Worm (Caenorhabditis elegans) whole organism, young adult: Measurements from ENCODE around the gene sri-30.

Experiments
- B0035.1 ChIP-seq: sonication (generic microtip); optimal IDR thresholded peaks from 2 replicates; lab custom pipeline; 2016; ENCODE audit warnings: missing genetic modification characterization, mild to moderate bottlenecking, missing compliant biosample characterization, missing genotype, missing genetic modification reagents
- F10E7.11 ChIP-seq: sonication (generic microtip); optimal IDR thresholded peaks from 2 replicates; lab custom pipeline; 2017; ENCODE audit warnings: mild to moderate bottlenecking, missing genetic modification characterization, moderate library complexity, missing compliant biosample characterization
- F49E8.2 ChIP-seq: sonication (generic microtip); optimal IDR thresholded peaks from 3 replicates; lab custom pipeline; 2017; ENCODE audit warnings: missing genetic modification characterization, mild to moderate bottlenecking, missing compliant biosample characterization, antibody characterized with exemption, moderate library complexity; ENCODE audit not compliant: insufficient read depth
- F57C9.4 ChIP-seq: sonication (generic microtip); optimal IDR thresholded peaks from 2 replicates; lab custom pipeline; 2017; ENCODE audit warnings: mild to moderate bottlenecking, missing genetic modification characterization, missing compliant biosample characterization
- K11D2.4 ChIP-seq: fragments of 200-800 bp; sonication (Bioruptor generic); IDR thresholded peaks from 2 replicates; pipeline ENCODE4 v1.3.6; 2022; ENCODE audit warnings: missing genetic modification reagents, missing genetic modification characterization, missing compliant biosample characterization
- T07F8.4 ChIP-seq: sonication (generic microtip); optimal IDR thresholded peaks from 2 replicates; lab custom pipeline; 2016; ENCODE audit warnings: mild to moderate bottlenecking, missing genetic modification characterization, moderate library complexity, missing compliant biosample characterization
- Y95B8A.8 ChIP-seq: fragments of 200-800 bp; sonication (Bioruptor generic); IDR thresholded peaks from 2 replicates; pipeline ENCODE4 v1.3.6; 2022; ENCODE audit warnings: missing genetic modification reagents, missing genetic modification characterization, missing compliant biosample characterization
- ZK185.1 ChIP-seq: sonication (generic microtip); optimal IDR thresholded peaks from 2 replicates; lab custom pipeline; 2016; ENCODE audit warnings: mild to moderate bottlenecking, missing genetic modification characterization, missing compliant biosample characterization; ENCODE audit not compliant: poor library complexity, severe bottlenecking
- akir-1 ChIP-seq: fragments of 200-800 bp; sonication (Bioruptor generic); optimal IDR thresholded peaks from 2 replicates; lab custom pipeline; 2018; ENCODE audit warnings: mild to moderate bottlenecking, missing genetic modification characterization, moderate library complexity, missing compliant biosample characterization
- cebp-2 ChIP-seq: fragments of 200-800 bp; sonication (Bioruptor generic); IDR thresholded peaks from 2 replicates; pipeline ENCODE4 v1.3.6; 2022; ENCODE audit warnings: missing genetic modification characterization, missing compliant biosample characterization
- ceh-100 ChIP-seq: fragments of 200-800 bp; sonication (Bioruptor generic); IDR thresholded peaks from 2 replicates; pipeline ENCODE4 v1.3.6; 2022; ENCODE audit warnings: missing genetic modification reagents, missing genetic modification characterization, missing compliant biosample characterization
- ceh-79 ChIP-seq: sonication (generic microtip); optimal IDR thresholded peaks from 2 replicates; lab custom pipeline; 2017; ENCODE audit warnings: mild to moderate bottlenecking, missing genetic modification characterization, missing compliant biosample characterization
- dox-1 ChIP-seq: fragments of 200-800 bp; sonication (Bioruptor generic); IDR thresholded peaks from 2 replicates; pipeline ENCODE4 v1.3.6; 2022; ENCODE audit warnings: missing genetic modification reagents, missing genetic modification characterization, missing compliant biosample characterization
- dpl-1 ChIP-seq: fragments of 150-350 bp; optimal IDR thresholded peaks from 2 replicates; lab custom pipeline; 2014; ENCODE audit warnings: missing biosample characterization, missing genetic modification reagents, missing genetic modification characterization
- egl-18 ChIP-seq: fragments of 200-800 bp; sonication (Bioruptor generic); IDR thresholded peaks from 2 replicates; pipeline ENCODE4 v1.3.6; 2022; ENCODE audit warnings: missing genetic modification reagents, missing genetic modification characterization, missing compliant biosample characterization
- egl-44 ChIP-seq: fragments of 200-800 bp; sonication (Bioruptor generic); IDR thresholded peaks from 2 replicates; pipeline ENCODE4 v1.3.6; 2022; ENCODE audit warnings: missing genetic modification reagents, missing genetic modification characterization, missing compliant biosample characterization
- hmg-1.2 ChIP-seq: fragments of 200-800 bp; sonication (Bioruptor generic); IDR thresholded peaks from 2 replicates; pipeline ENCODE4 v1.3.6; 2022; ENCODE audit warnings: missing genetic modification reagents, missing genetic modification characterization, missing compliant biosample characterization
- let-607 ChIP-seq, 2 experiments: fragments of 200-800 bp in 1 of 2; sonication (Bioruptor generic) in 1 of 2; sonication (generic microtip) in 1 of 2; optimal IDR thresholded peaks; 2 replicates each; lab custom pipeline; 2016 to 2018; ENCODE audit warnings: mild to moderate bottlenecking in 2 of 2, missing compliant biosample characterization in 2 of 2, missing genetic modification characterization in 2 of 2, moderate library complexity in 2 of 2, missing genotype in 1 of 2
- lin-54 ChIP-seq: fragments of 200-800 bp; sonication (Bioruptor generic); optimal IDR thresholded peaks from 2 replicates; lab custom pipeline; 2018; ENCODE audit warnings: mild to moderate bottlenecking, missing genetic modification characterization, missing compliant biosample characterization
- lir-1 ChIP-seq: fragments of 200-800 bp; sonication (Bioruptor generic); conservative IDR thresholded peaks from 2 replicates; pipeline ENCODE4 v1.3.6; 2022; ENCODE audit warnings: missing genetic modification reagents, missing genetic modification characterization, missing compliant biosample characterization
- madf-3 ChIP-seq: fragments of 200-800 bp; sonication (Bioruptor generic); IDR thresholded peaks from 2 replicates; pipeline ENCODE4 v1.3.6; 2022; ENCODE audit warnings: missing genetic modification reagents, missing genetic modification characterization, missing compliant biosample characterization
- mcd-1 ChIP-seq: fragments of 200-800 bp; sonication (Bioruptor generic); IDR thresholded peaks from 2 replicates; pipeline ENCODE4 v1.3.6; 2022; ENCODE audit warnings: missing genetic modification reagents, missing genetic modification characterization, missing compliant biosample characterization
- mxl-1 ChIP-seq: sonication (generic microtip); optimal IDR thresholded peaks from 2 replicates; lab custom pipeline; 2016; ENCODE audit warnings: missing genetic modification characterization, missing compliant biosample characterization
- nhr-80 ChIP-seq: sonication (generic microtip); optimal IDR thresholded peaks from 2 replicates; lab custom pipeline; 2016; ENCODE audit warnings: missing genetic modification characterization, missing compliant biosample characterization
- nhr-90 ChIP-seq: sonication (generic microtip); optimal IDR thresholded peaks from 2 replicates; lab custom pipeline; 2016; ENCODE audit warnings: missing genotype, mild to moderate bottlenecking, missing genetic modification characterization, missing compliant biosample characterization
- rpc-1 ChIP-seq, 2 experiments: fragments of 150-350 bp in 1 of 2; sonication (generic microtip) in 1 of 2; optimal IDR thresholded peaks; 2 replicates each; lab custom pipeline; 2014 to 2018; ENCODE audit warnings: missing biosample characterization in 1 of 2, missing genetic modification characterization in 1 of 2, missing genetic modification reagents in 1 of 2, missing genotype in 1 of 2
- snpc-1.1 ChIP-seq: sonication (generic microtip); optimal IDR thresholded peaks from 2 replicates; lab custom pipeline; 2017; ENCODE audit warnings: missing genetic modification characterization, mild to moderate bottlenecking, missing compliant biosample characterization, antibody characterized with exemption, moderate library complexity, missing genotype, missing genetic modification reagents; ENCODE audit not compliant: insufficient read depth
- snpc-1.3 ChIP-seq: sonication (generic microtip); optimal IDR thresholded peaks from 2 replicates; lab custom pipeline; 2017; ENCODE audit warnings: missing genetic modification characterization, mild to moderate bottlenecking, missing compliant biosample characterization, antibody characterized with exemption, moderate library complexity, missing genotype, missing genetic modification reagents; ENCODE audit not compliant: insufficient read depth
- snpc-3.4 ChIP-seq: sonication (generic microtip); optimal IDR thresholded peaks from 2 replicates; lab custom pipeline; 2017; ENCODE audit warnings: missing genetic modification characterization, mild to moderate bottlenecking, missing compliant biosample characterization, antibody characterized with exemption, moderate library complexity, missing genotype, missing genetic modification reagents
- tbp1 ChIP-seq: fragments of 200-800 bp; sonication (Bioruptor generic); optimal IDR thresholded peaks from 2 replicates; lab custom pipeline; 2018; ENCODE audit warnings: mild to moderate bottlenecking, missing genetic modification characterization, missing compliant biosample characterization
- tbx-9 ChIP-seq: sonication (generic microtip); optimal IDR thresholded peaks from 2 replicates; lab custom pipeline; 2016; ENCODE audit warnings: borderline replicate concordance, missing genetic modification characterization, inconsistent platforms, missing compliant biosample characterization
- xnd-1 ChIP-seq: sonication (generic microtip); optimal IDR thresholded peaks from 2 replicates; lab custom pipeline; 2016; ENCODE audit warnings: missing genotype, missing genetic modification reagents, missing genetic modification characterization, missing compliant biosample characterization
- zim-3 ChIP-seq: sonication (generic microtip); optimal IDR thresholded peaks from 2 replicates; lab custom pipeline; 2017; ENCODE audit warnings: mild to moderate bottlenecking, missing genetic modification characterization, moderate library complexity, missing compliant biosample characterization
- ztf-26 ChIP-seq: sonication (generic microtip); optimal IDR thresholded peaks from 2 replicates; lab custom pipeline; 2017; ENCODE audit warnings: missing genetic modification characterization, missing compliant biosample characterization
- ztf-28 ChIP-seq: fragments of 200-800 bp; sonication (Bioruptor generic); IDR thresholded peaks from 2 replicates; pipeline ENCODE4 v1.3.6; 2022; ENCODE audit warnings: missing genetic modification reagents, missing genetic modification characterization, missing compliant biosample characterization

Gene sri-30

DNA sequence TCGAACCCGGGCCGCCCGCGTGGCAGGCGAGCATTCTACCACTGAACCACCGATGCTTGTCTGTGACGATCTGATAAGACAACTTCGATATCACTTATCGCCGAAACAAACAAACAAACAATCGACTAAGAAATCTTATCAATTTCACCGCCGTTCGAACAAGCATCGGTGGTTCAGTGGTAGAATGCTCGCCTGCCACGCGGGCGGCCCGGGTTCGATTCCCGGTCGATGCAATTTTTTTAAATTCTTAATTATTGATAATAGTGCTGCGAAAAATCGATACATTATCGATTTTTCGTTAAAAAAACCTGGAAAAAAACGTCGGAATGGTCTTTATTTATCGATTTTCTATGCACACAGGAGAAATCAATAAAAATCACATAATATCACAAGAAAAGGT is 16.2 kb downstream of the sri-30 start (continued):
- TF ChIP-seq xnd-1, result peak; percentile 11
- peak; percentile 2 to 5 for TF ChIP-seq let-607 (tag; optimal IDR thresholded peaks at IDR 0.05; lab: Kevin White, UChicago)
- TF ChIP-seq tbx-9 (tag; lab: Kevin White, UChicago), result no peak
- TF ChIP-seq snpc-3.4 (tag; lab: Kevin White, UChicago), result peak; percentile 34
- peak; percentile 4 for TF ChIP-seq dpl-1 (GFP tag; lab: Kevin White, UChicago)
- peak; percentile 79 for TF ChIP-seq hmg-1.2 (GFP tag; lab: Robert Waterston, UW)
- peak; percentile 82 for TF ChIP-seq rpc-1 (optimal IDR thresholded peaks at IDR 0.05; lab: Kevin White, UChicago)
- TF ChIP-seq rpc-1 (tag; optimal IDR thresholded peaks at IDR 0.05; lab: Kevin White, UChicago), result peak; percentile 84
- TF ChIP-seq snpc-1.1 (tag; lab: Kevin White, UChicago), result peak; percentile 48
- peak; percentile 18 for TF ChIP-seq F49E8.2 (tag; lab: Kevin White, UChicago)
- peak; percentile 95 for TF ChIP-seq tbp1 (GFP tag; lab: Kevin White, UChicago)
- TF ChIP-seq F57C9.4 (tag; lab: Kevin White, UChicago), result no peak
- peak; percentile 47 for TF ChIP-seq ztf-26
- TF ChIP-seq Y95B8A.8, result peak; percentile 74; the same call in 1 of the 2 replicates
- no peak for TF ChIP-seq akir-1 (GFP tag; lab: Kevin White, UChicago)
- TF ChIP-seq ZK185.1 (tag; lab: Kevin White, UChicago), result no peak
- peak; percentile 69 for TF ChIP-seq nhr-90 (tag; lab: Kevin White, UChicago)

DNA sequence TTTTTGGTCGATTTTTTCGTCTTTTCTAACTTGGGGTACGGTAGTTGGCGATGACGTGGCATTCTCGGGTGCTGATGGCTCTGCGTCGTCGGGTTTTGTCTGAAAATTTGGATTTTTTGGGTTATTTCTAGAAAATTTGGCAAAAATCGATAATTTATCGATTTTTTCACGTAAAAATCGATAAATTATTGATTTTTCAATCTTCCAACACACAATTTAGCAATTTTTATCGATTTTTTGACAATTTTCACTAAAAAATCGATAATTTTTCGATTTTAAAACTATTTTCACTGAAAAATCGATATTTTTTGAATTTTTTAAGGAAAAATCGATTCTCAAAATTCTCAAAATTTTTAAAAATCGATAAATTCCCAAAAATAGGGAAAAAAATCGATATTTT is 16.9 kb downstream of the sri-30 start:
- TF ChIP-seq F10E7.11 (tag; lab: Kevin White, UChicago), result no peak
- no peak for TF ChIP-seq ztf-28 (GFP tag; lab: Robert Waterston, UW)
- no peak for TF ChIP-seq dox-1
- no peak for TF ChIP-seq mcd-1 (GFP tag; lab: Robert Waterston, UW)
- no peak for TF ChIP-seq K11D2.4 (GFP tag; lab: Robert Waterston, UW)
- no peak for TF ChIP-seq zim-3 (tag; lab: Kevin White, UChicago)
- no peak for TF ChIP-seq lir-1 (GFP tag; lab: Robert Waterston, UW)
- TF ChIP-seq mxl-1 (tag; lab: Kevin White, UChicago), result no peak
- no peak for TF ChIP-seq ceh-100 (GFP tag; lab: Robert Waterston, UW)
- no peak for TF ChIP-seq nhr-80 (tag; lab: Kevin White, UChicago)
- TF ChIP-seq B0035.1, result no peak
- TF ChIP-seq T07F8.4 (tag; lab: Kevin White, UChicago), result no peak
- no peak for TF ChIP-seq tbp1 (GFP tag; lab: Kevin White, UChicago)
- no peak for TF ChIP-seq egl-44 (GFP tag; lab: Robert Waterston, UW)
- no peak for TF ChIP-seq snpc-1.3 (tag; lab: Kevin White, UChicago)
- no peak for TF ChIP-seq egl-18
- no peak for TF ChIP-seq cebp-2 (GFP tag; lab: Robert Waterston, UW)

DNA sequence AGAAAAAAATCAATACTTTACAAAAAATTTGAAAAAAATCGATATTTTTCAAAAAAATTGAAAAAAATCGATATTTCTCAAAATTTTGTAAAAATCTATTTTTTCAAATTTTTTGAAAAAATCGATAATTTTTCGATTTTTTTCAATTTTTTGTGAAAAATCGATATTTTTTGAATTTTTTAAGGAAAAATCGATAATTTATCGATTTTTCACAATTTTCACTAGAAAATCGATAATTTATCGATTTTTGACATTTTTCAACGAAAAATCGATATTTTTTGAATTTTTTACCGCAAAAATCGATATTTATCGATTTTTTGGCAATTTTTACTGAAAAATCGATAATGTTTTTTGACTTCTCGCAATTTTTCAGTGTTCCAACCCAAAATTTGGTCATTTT is 17.4 kb downstream of the sri-30 start:
- TF ChIP-seq dpl-1 (GFP tag; lab: Kevin White, UChicago) (no peak), madf-3 (no peak)

DNA sequence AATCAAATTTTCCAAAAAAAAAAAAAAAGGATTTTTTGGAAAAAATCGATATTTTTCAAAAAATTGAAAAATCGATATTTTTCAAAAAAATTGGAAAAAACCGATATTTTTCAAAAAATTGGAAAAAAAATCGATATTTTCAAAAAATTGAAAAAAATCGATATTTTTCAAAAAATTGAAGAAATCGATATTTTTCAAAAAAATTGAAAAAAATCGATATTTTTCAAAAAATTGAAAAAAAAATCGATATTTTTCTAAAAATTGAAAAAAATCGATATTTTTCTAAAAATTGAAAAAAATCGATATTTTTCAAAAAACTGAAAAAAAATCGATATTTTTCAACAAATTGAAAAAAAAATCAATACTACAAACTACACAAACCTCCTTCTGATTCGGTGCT is 18.0 kb downstream of the sri-30 start:
- no peak for TF ChIP-seq ceh-79 (tag; lab: Kevin White, UChicago)
- no peak for TF ChIP-seq lin-54 (GFP tag; lab: Kevin White, UChicago)
